Fruit fly (Drosophila melanogaster) whole organism, wandering third instar larva: ENCODE data around the gene brn.

Experiments
- CG32264 ChIP-seq: fragments of 200-800 bp; sonication (Bioruptor generic); optimal IDR thresholded peaks from 2 replicates; lab custom pipeline; 2016; ENCODE audit warnings: missing biosample characterization, missing genetic modification characterization
- Dfd ChIP-seq: fragments of >200 bp; optimal IDR thresholded peaks from 2 replicates; lab custom pipeline; 2017; ENCODE audit warnings: missing biosample characterization, missing genetic modification characterization
- Dif ChIP-seq: fragments of 200-275, 200-300 bp; sonication (Bioruptor generic); optimal IDR thresholded peaks from 2 replicates; lab custom pipeline; 2018; ENCODE audit warnings: missing biosample characterization, missing genetic modification characterization; ENCODE audit not compliant: partially characterized antibody
- HLH106 ChIP-seq: fragments of 200-800 bp; optimal IDR thresholded peaks from 3 replicates; lab custom pipeline; 2019; ENCODE audit warnings: missing biosample characterization, mild to moderate bottlenecking, missing genetic modification characterization, moderate library complexity
- Jra ChIP-seq: sonication (Bioruptor generic); optimal IDR thresholded peaks from 2 replicates; lab custom pipeline; 2016; ENCODE audit warnings: missing biosample characterization, missing genetic modification characterization
- OdsH ChIP-seq: fragments of 200-800 bp; sonication (Bioruptor generic); optimal IDR thresholded peaks from 2 replicates; lab custom pipeline; 2016; ENCODE audit warnings: missing biosample characterization, mild to moderate bottlenecking, missing genetic modification characterization
- brk ChIP-seq: fragments of 200-800 bp; sonication (Bioruptor generic); optimal IDR thresholded peaks from 2 replicates; lab custom pipeline; 2016; ENCODE audit warnings: missing biosample characterization, mild to moderate bottlenecking, missing genetic modification characterization
- dmrt93B ChIP-seq: fragments of 200-800 bp; sonication (Bioruptor generic); optimal IDR thresholded peaks from 2 replicates; lab custom pipeline; 2018; ENCODE audit warnings: missing biosample characterization, mild to moderate bottlenecking, missing genetic modification characterization
- h ChIP-seq: fragments of 200-800 bp; sonication (Bioruptor generic); optimal IDR thresholded peaks from 3 replicates; lab custom pipeline; 2016; ENCODE audit warnings: missing biosample characterization, mild to moderate bottlenecking, missing genetic modification characterization
- pan ChIP-seq: fragments of >200 bp; optimal IDR thresholded peaks from 2 replicates; lab custom pipeline; 2017
- sage ChIP-seq: fragments of 200-800 bp; sonication (Bioruptor generic); optimal IDR thresholded peaks from 2 replicates; lab custom pipeline; 2016; ENCODE audit warnings: missing biosample characterization, mild to moderate bottlenecking, missing genetic modification characterization

- TF ChIP-seq OdsH (GFP tag; lab: Kevin White, UChicago) (no peak), dmrt93B (GFP tag; lab: Kevin White, UChicago) (no peak), Dif (GFP tag; lab: Kevin White, UChicago) (no peak), pan (no peak), brk (GFP tag; lab: Kevin White, UChicago) (no peak), sage (GFP tag; lab: Kevin White, UChicago) (no peak), Jra (GFP tag; lab: Kevin White, UChicago) (no peak), h (no peak), HLH106 (tag; lab: Kevin White, UChicago) (no peak), Dfd (GFP tag; lab: Kevin White, UChicago) (no peak), CG32264 (GFP tag; lab: Kevin White, UChicago) (no peak)
Measured at dm6 chrX:4131049-4131629, 27.0 kb downstream of the brn start, which contains the start of gene GlcAT-I.
